Fruit fly (Drosophila melanogaster): ENCODE results near the gene Unc-115a.
A peak's percentile ranks its signal among the peaks of the same experiment; 100 is the strongest.

The Unc-115a gene

DNA sequence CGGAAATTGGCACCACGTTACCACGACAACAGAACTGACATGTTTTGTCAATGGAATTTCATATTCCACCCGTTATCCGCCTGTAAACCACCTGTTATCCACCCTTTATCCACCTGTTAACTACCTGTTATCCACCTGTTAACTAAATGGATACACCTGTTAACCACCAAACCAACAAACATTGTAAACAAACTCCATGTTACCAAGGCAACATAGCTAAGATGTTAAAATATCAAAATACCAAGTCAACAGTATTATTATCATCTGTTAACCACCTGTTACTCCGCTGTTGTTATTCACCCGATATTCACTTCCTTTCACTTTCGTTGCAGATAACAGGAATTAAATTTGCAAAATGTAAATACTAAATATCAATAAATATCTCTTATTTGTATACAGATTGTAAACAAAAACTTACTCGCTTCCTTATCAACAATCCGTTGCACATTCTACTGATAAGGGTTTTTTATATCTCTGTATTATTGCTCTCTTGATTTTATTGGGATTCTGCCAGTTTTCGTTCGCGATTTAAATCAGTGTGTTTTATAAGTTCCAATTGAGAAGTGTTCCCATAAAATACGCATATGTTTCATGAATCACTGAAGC is 30.1 kb downstream of the Unc-115a start, which contains the start of gene Nepl12:
TSS of gene Nepl12 (plus strand) at position 556 of the 606 bp plus-strand sequence.
- peak; percentile 8 for TF ChIP-seq achi (GFP tag; optimal IDR thresholded peaks at IDR 0.05)
- no peak for TF ChIP-seq Lpt (GFP tag; optimal IDR thresholded peaks at IDR 0.05)
- peak in 1 of 2 experiments; percentile 22 for TF ChIP-seq salr (GFP tag; optimal IDR thresholded peaks at IDR 0.05)
- TF ChIP-seq CG7368 (GFP tag; optimal IDR thresholded peaks at IDR 0.05): no peak
- TF ChIP-seq CG6792 (GFP tag; optimal IDR thresholded peaks at IDR 0.05): peak; percentile 12
- peak; percentile 9 for TF ChIP-seq CG34406 (GFP tag; optimal IDR thresholded peaks at IDR 0.05)
- TF ChIP-seq CG6808 (GFP tag; optimal IDR thresholded peaks at IDR 0.05): no peak
- TF ChIP-seq Hr39 (GFP tag; optimal IDR thresholded peaks at IDR 0.05): no peak
- TF ChIP-seq CG8632 (GFP tag; optimal IDR thresholded peaks at IDR 0.05): peak; percentile 27
- TF ChIP-seq CG16779 (tag; optimal IDR thresholded peaks at IDR 0.05): no peak
- TF ChIP-seq topi (GFP tag; optimal IDR thresholded peaks at IDR 0.05): no peak
- TF ChIP-seq CG11902 (GFP tag; optimal IDR thresholded peaks at IDR 0.05): peak; percentile 19
- no peak for TF ChIP-seq spab (GFP tag; optimal IDR thresholded peaks at IDR 0.05)
- TF ChIP-seq CG8319 (GFP tag; optimal IDR thresholded peaks at IDR 0.05): peak; percentile 18
- TF ChIP-seq Eip75B (GFP tag; optimal IDR thresholded peaks at IDR 0.05): no peak
- no peak for TF ChIP-seq Blimp-1 (GFP tag; optimal IDR thresholded peaks at IDR 0.05)

DNA sequence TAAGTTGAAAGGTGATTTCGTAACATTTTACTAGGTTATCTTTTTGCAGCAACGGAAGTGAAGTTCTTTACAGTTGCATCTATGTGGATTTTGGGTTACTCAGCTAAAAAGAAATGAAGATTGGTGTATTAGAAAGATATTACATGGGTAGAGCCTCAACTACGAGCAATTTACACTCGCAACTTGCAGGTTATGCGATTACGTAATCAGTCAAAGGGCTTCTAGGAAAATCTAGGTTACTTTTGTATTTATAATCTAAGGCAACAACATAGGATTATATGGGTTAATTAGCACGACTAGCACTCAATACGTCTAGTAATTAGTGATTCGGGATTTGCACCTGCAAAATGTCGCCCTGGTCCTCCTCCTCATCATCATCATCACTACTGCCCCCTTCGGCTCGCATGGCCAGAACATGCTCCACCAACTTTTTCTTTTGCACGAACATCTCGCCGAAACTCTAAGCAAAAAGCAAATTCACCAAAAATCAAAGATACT is 31.0 kb downstream of the Unc-115a start, which contains the start of gene Dhc1:
TSS of gene Dhc1 (minus strand) at position 448 of the 498 bp plus-strand sequence.
- TF ChIP-seq salr (GFP tag; optimal IDR thresholded peaks at IDR 0.05) (no peak), Sox102F (GFP tag; optimal IDR thresholded peaks at IDR 0.05) (no peak), CG10669 (GFP tag; optimal IDR thresholded peaks at IDR 0.05) (no peak), Sox15 (GFP tag; optimal IDR thresholded peaks at IDR 0.05) (no peak), Ets96B (tag; optimal IDR thresholded peaks at IDR 0.05) (no peak), dsx (GFP tag; optimal IDR thresholded peaks at IDR 0.05; ENCODE audit: poor library complexity, severe bottlenecking) (no peak), cyc (GFP tag; optimal IDR thresholded peaks at IDR 0.05) (no peak), acj6 (GFP tag; optimal IDR thresholded peaks at IDR 0.05) (no peak), Lpt (GFP tag; optimal IDR thresholded peaks at IDR 0.05) (no peak)

DNA sequence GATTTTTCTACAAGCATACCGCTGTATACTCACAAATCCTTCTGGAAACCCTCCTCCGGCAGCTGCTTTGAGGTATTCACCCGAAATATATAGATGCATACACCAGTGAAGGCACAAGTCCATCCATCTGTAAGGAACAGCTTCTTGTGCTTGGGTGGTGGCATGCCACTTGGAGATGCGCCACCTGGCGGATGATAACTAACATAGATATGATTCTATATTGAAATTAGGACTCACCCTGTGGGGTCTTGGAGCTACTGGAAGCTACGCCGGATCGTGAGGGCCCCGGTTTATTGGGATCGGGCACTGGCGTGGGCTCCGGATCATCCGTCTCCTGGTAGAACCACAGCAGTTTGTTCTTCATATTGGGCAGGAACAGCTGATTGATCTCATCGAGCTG is 32.0 kb downstream of the Unc-115a start:
- TF ChIP-seq CG32006 (GFP tag; optimal IDR thresholded peaks at IDR 0.05): no peak
- no peak for TF ChIP-seq Met (GFP tag; optimal IDR thresholded peaks at IDR 0.05)
- TF ChIP-seq CG3032 (tag; optimal IDR thresholded peaks at IDR 0.05): no peak
- no peak for TF ChIP-seq fd85E (GFP tag; optimal IDR thresholded peaks at IDR 0.05)
- no peak for TF ChIP-seq CG8119 (GFP tag; IDR thresholded peaks at IDR 0.05)
- TF ChIP-seq spab (GFP tag; optimal IDR thresholded peaks at IDR 0.05): no peak
- TF ChIP-seq dsx (GFP tag; optimal IDR thresholded peaks at IDR 0.05; ENCODE audit: poor library complexity, severe bottlenecking): no peak
- TF ChIP-seq eg (GFP tag; IDR thresholded peaks at IDR 0.05): no peak
- no peak for TF ChIP-seq Eip78C (GFP tag)
- TF ChIP-seq CG34406 (GFP tag; optimal IDR thresholded peaks at IDR 0.05): no peak
- no peak for TF ChIP-seq Lpt (GFP tag; optimal IDR thresholded peaks at IDR 0.05)
- TF ChIP-seq fkh (GFP tag; optimal IDR thresholded peaks at IDR 0.05): no peak
- TF ChIP-seq salr (GFP tag; optimal IDR thresholded peaks at IDR 0.05): no peak
- TF ChIP-seq achi (GFP tag; optimal IDR thresholded peaks at IDR 0.05): no peak
- TF ChIP-seq CG6808 (GFP tag; optimal IDR thresholded peaks at IDR 0.05): no peak

DNA sequence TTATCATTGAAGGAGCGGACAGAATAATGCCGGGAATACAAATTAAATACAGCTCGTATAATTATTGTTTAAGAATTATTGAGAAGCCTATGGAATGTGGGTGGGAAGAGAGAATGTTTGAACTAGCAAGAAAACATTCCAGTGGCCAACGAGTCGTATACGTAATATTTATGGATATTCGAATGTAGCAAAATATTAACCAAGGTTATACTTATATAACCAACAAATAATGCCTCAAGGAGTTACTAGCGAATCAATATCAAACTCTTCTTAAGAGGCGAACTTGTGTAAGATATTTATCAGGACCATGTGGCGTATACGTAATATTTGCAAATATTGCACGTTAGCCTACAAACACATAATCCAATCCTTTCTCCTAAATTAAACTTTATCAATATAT is 39.8 kb downstream of the Unc-115a start:
- TF ChIP-seq CG34406 (GFP tag; optimal IDR thresholded peaks at IDR 0.05) (no peak), CG10669 (GFP tag; optimal IDR thresholded peaks at IDR 0.05) (no peak), Sox15 (GFP tag; optimal IDR thresholded peaks at IDR 0.05) (no peak), salr (GFP tag; optimal IDR thresholded peaks at IDR 0.05) (no peak), Ets96B (tag; optimal IDR thresholded peaks at IDR 0.05) (no peak), eg (GFP tag; IDR thresholded peaks at IDR 0.05) (no peak)

Measured in whole organism, prepupa.